Fruit fly (Drosophila melanogaster) whole organism, prepupa: Measurements from ENCODE around the gene CG4860.

Experiments
- CG4318 ChIP-seq: fragments of 200-800 bp; sonication (Bioruptor generic); optimal IDR thresholded peaks from 3 replicates; lab custom pipeline; 2017; ENCODE audit warnings: missing biosample characterization, mild to moderate bottlenecking, missing genetic modification characterization
- CG6163 ChIP-seq: fragments of 200-800 bp; sonication (Bioruptor generic); IDR thresholded peaks from 3 replicates; pipeline ENCODE4 v1.3.6; 2022; ENCODE audit warnings: missing biosample characterization, missing genetic modification characterization
- CG6854 ChIP-seq: fragments of 200-800 bp; sonication (Bioruptor generic); optimal IDR thresholded peaks from 2 replicates; lab custom pipeline; 2017; ENCODE audit warnings: missing biosample characterization, mild to moderate bottlenecking, missing genetic modification characterization
- CG8632 ChIP-seq: fragments of 200-800 bp; sonication (Bioruptor generic); optimal IDR thresholded peaks from 3 replicates; lab custom pipeline; 2016; ENCODE audit warnings: missing biosample characterization, missing genetic modification characterization
- Ets21C ChIP-seq: fragments of 200-800 bp; sonication (Bioruptor generic); optimal IDR thresholded peaks from 3 replicates; lab custom pipeline; 2016; ENCODE audit warnings: missing biosample characterization, missing genetic modification characterization
- Hr38 ChIP-seq: sonication (Bioruptor generic); optimal IDR thresholded peaks from 2 replicates; lab custom pipeline; 2016; ENCODE audit warnings: missing biosample characterization, missing genetic modification characterization
- achi ChIP-seq: fragments of 200-800 bp; sonication (Bioruptor generic); optimal IDR thresholded peaks from 3 replicates; lab custom pipeline; 2016; ENCODE audit warnings: missing biosample characterization, missing genetic modification characterization
- svp ChIP-seq: fragments of 200-800 bp; sonication (Bioruptor generic); peaks from one replicate; lab custom pipeline; 2016; ENCODE audit warnings: missing biosample characterization, missing genetic modification characterization

CG4860 gene

dm6 chr3R:12194911-12195310 lies 26.4 kb downstream of the CG4860 start, which contains the start of the genes eIF3d2 and CG43450:
TSS of gene eIF3d2 (minus strand) at chr3R:12195011.
TSS of gene CG43450 (plus strand) at chr3R:12195294.
- TF ChIP-seq achi (GFP tag; lab: Kevin White, UChicago) (no peak), svp (GFP tag; lab: Kevin White, UChicago) (no peak), Hr38 (GFP tag; lab: Kevin White, UChicago) (no peak), CG6163 (GFP tag; lab: Robert Waterston, UW) (no peak), CG8632 (GFP tag; lab: Kevin White, UChicago) (no peak), CG6854 (GFP tag; lab: Kevin White, UChicago) (no peak), Ets21C (no peak), CG4318 (GFP tag; lab: Kevin White, UChicago) (no peak)

dm6 chr3R:12185615-12186014 lies 35.6 kb downstream of the CG4860 start:
- TF ChIP-seq Ets21C, result no peak
